Worm (Caenorhabditis elegans) whole organism, young adult: ENCODE data around the gene cng-2.

Source experiments
- B0019.2 ChIP-seq: fragments of 200-800 bp; sonication (Bioruptor generic); conservative IDR thresholded peaks from 2 replicates; pipeline ENCODE4 v1.3.6; 2022; ENCODE audit warnings: missing genetic modification reagents, missing genetic modification characterization, missing compliant biosample characterization
- B0336.3 ChIP-seq: fragments of 200-800 bp; sonication (Bioruptor generic); IDR thresholded peaks from 2 replicates; pipeline ENCODE4 v1.3.6; 2022; ENCODE audit warnings: missing genetic modification characterization, missing compliant biosample characterization
- C06A6.2 ChIP-seq: fragments of 200-800 bp; sonication (Bioruptor generic); conservative IDR thresholded peaks from 2 replicates; pipeline ENCODE4 v1.3.6; 2022; ENCODE audit warnings: missing genetic modification characterization, missing compliant biosample characterization
- D2030.7 ChIP-seq: fragments of 200-800 bp; sonication (Bioruptor generic); IDR thresholded peaks from 2 replicates; pipeline ENCODE4 v1.3.6; 2022; ENCODE audit warnings: missing genetic modification reagents, missing genetic modification characterization, missing compliant biosample characterization
- F22D6.2 ChIP-seq: sonication (generic microtip); optimal IDR thresholded peaks from 2 replicates; lab custom pipeline; 2016; ENCODE audit warnings: mild to moderate bottlenecking, missing genetic modification characterization, missing compliant biosample characterization
- F23B12.7 ChIP-seq: sonication (generic microtip); optimal IDR thresholded peaks from 2 replicates; lab custom pipeline; 2017; ENCODE audit warnings: missing genetic modification characterization, mild to moderate bottlenecking, missing compliant biosample characterization, antibody characterized with exemption, moderate library complexity; ENCODE audit not compliant: insufficient read depth
- F33H1.4 ChIP-seq: fragments of 200-800 bp; sonication (Bioruptor generic); IDR thresholded peaks from 2 replicates; pipeline ENCODE4 v1.3.6; 2022; ENCODE audit warnings: missing genetic modification reagents, missing genetic modification characterization, missing compliant biosample characterization
- F49E8.2 ChIP-seq: sonication (generic microtip); optimal IDR thresholded peaks from 3 replicates; lab custom pipeline; 2017; ENCODE audit warnings: missing genetic modification characterization, mild to moderate bottlenecking, missing compliant biosample characterization, antibody characterized with exemption, moderate library complexity; ENCODE audit not compliant: insufficient read depth
- F52B5.7 ChIP-seq: sonication (generic microtip); optimal IDR thresholded peaks from 2 replicates; lab custom pipeline; 2016; ENCODE audit warnings: mild to moderate bottlenecking, missing genetic modification characterization, missing compliant biosample characterization
- F55B11.4 ChIP-seq: sonication (generic microtip); optimal IDR thresholded peaks from 2 replicates; lab custom pipeline; 2016; ENCODE audit warnings: missing compliant biosample characterization, missing genetic modification characterization, borderline replicate concordance; ENCODE audit not compliant: insufficient read depth
- K12H6.12 ChIP-seq: fragments of 200-800 bp; sonication (Bioruptor generic); optimal IDR thresholded peaks from 2 replicates; lab custom pipeline; 2018; ENCODE audit warnings: mild to moderate bottlenecking, missing genetic modification characterization, missing compliant biosample characterization
- T26A5.8 ChIP-seq: sonication (generic microtip); optimal IDR thresholded peaks from 2 replicates; lab custom pipeline; 2016; ENCODE audit warnings: missing genetic modification characterization, missing compliant biosample characterization
- Y53F4B.3 ChIP-seq: fragments of 200-800 bp; sonication (Bioruptor generic); IDR thresholded peaks from 2 replicates; pipeline ENCODE4 v1.3.6; 2022; ENCODE audit warnings: missing genetic modification reagents, missing genetic modification characterization, missing compliant biosample characterization
- Y67H2A.10 ChIP-seq: fragments of 200-800 bp; sonication (Bioruptor generic); conservative IDR thresholded peaks from 2 replicates; pipeline ENCODE4 v1.3.6; 2022; ENCODE audit warnings: missing genetic modification reagents, missing genetic modification characterization, missing compliant biosample characterization
- Y95B8A.8 ChIP-seq: fragments of 200-800 bp; sonication (Bioruptor generic); IDR thresholded peaks from 2 replicates; pipeline ENCODE4 v1.3.6; 2022; ENCODE audit warnings: missing genetic modification reagents, missing genetic modification characterization, missing compliant biosample characterization
- ama-1 ChIP-seq, 3 experiments: fragments of 150-350 bp in 1 of 3; sonication (generic microtip) in 2 of 3; optimal IDR thresholded peaks; 2 replicates each; lab custom pipeline; 2014 to 2018; ENCODE audit warnings: missing biosample characterization in 2 of 3, missing genetic modification characterization in 2 of 3, missing genetic modification reagents in 2 of 3
- aptf-2 ChIP-seq: fragments of 200-800 bp; sonication (Bioruptor generic); conservative IDR thresholded peaks from 2 replicates; pipeline ENCODE4 v1.3.6; 2022; ENCODE audit warnings: missing genetic modification reagents, missing genetic modification characterization, missing compliant biosample characterization
- athp-1 ChIP-seq: sonication (generic microtip); optimal IDR thresholded peaks from 2 replicates; lab custom pipeline; 2017; ENCODE audit warnings: mild to moderate bottlenecking, missing genetic modification characterization, missing compliant biosample characterization
- attf-3 ChIP-seq: fragments of 200-800 bp; sonication (Bioruptor generic); conservative IDR thresholded peaks from 2 replicates; pipeline ENCODE4 v1.3.6; 2022; ENCODE audit warnings: missing genetic modification reagents, missing genetic modification characterization, missing compliant biosample characterization
- attf-5 ChIP-seq: fragments of 200-800 bp; sonication (Bioruptor generic); optimal IDR thresholded peaks from 2 replicates; lab custom pipeline; 2018; ENCODE audit warnings: mild to moderate bottlenecking, missing genetic modification characterization, missing compliant biosample characterization
- bed-2 ChIP-seq: fragments of 200-800 bp; sonication (Bioruptor generic); IDR thresholded peaks from 2 replicates; pipeline ENCODE4 v1.3.6; 2022; ENCODE audit warnings: missing genetic modification reagents, missing genetic modification characterization, missing compliant biosample characterization
- ccch-3 ChIP-seq: fragments of 200-800 bp; sonication (Bioruptor generic); optimal IDR thresholded peaks from 2 replicates; lab custom pipeline; 2018; ENCODE audit warnings: mild to moderate bottlenecking, missing genetic modification characterization, missing compliant biosample characterization
- cebp-1 ChIP-seq, 2 experiments: fragments of 200-800 bp in 1 of 2; sonication (Bioruptor generic) in 1 of 2; sonication (generic microtip) in 1 of 2; IDR thresholded peaks in 1 of 2; optimal IDR thresholded peaks in 1 of 2; 2 replicates each; pipeline versions ENCODE4 v1.3.6 to Lab custom; 2017 to 2022; ENCODE audit warnings: missing compliant biosample characterization in 2 of 2, missing genetic modification characterization in 2 of 2, mild to moderate bottlenecking in 1 of 2, missing genetic modification reagents in 1 of 2, moderate library complexity in 1 of 2
- ceh-100 ChIP-seq: fragments of 200-800 bp; sonication (Bioruptor generic); IDR thresholded peaks from 2 replicates; pipeline ENCODE4 v1.3.6; 2022; ENCODE audit warnings: missing genetic modification reagents, missing genetic modification characterization, missing compliant biosample characterization
- dpl-1 ChIP-seq: fragments of 150-350 bp; optimal IDR thresholded peaks from 2 replicates; lab custom pipeline; 2014; ENCODE audit warnings: missing biosample characterization, missing genetic modification reagents, missing genetic modification characterization
- efl-1 ChIP-seq: fragments of 150-350 bp; optimal IDR thresholded peaks from 2 replicates; lab custom pipeline; 2014; ENCODE audit warnings: missing biosample characterization, missing genetic modification reagents, missing genetic modification characterization
- egl-44 ChIP-seq: fragments of 200-800 bp; sonication (Bioruptor generic); IDR thresholded peaks from 2 replicates; pipeline ENCODE4 v1.3.6; 2022; ENCODE audit warnings: missing genetic modification reagents, missing genetic modification characterization, missing compliant biosample characterization
- ekl-4 ChIP-seq: fragments of 200-800 bp; sonication (Bioruptor generic); IDR thresholded peaks from 2 replicates; pipeline ENCODE4 v1.3.6; 2022; ENCODE audit warnings: missing genetic modification reagents, missing genetic modification characterization, missing compliant biosample characterization
- ets-4 ChIP-seq: fragments of 200-800 bp; sonication (Bioruptor generic); optimal IDR thresholded peaks from 2 replicates; lab custom pipeline; 2018; ENCODE audit warnings: mild to moderate bottlenecking, missing genetic modification characterization, missing compliant biosample characterization
- him-1 ChIP-seq: sonication (generic microtip); optimal IDR thresholded peaks from 2 replicates; lab custom pipeline; 2016; ENCODE audit warnings: missing genotype, missing genetic modification reagents, missing genetic modification characterization, missing compliant biosample characterization
- hmg-1.2 ChIP-seq: fragments of 200-800 bp; sonication (Bioruptor generic); IDR thresholded peaks from 2 replicates; pipeline ENCODE4 v1.3.6; 2022; ENCODE audit warnings: missing genetic modification reagents, missing genetic modification characterization, missing compliant biosample characterization
- hrde-1 ChIP-seq: sonication (generic microtip); optimal IDR thresholded peaks from 2 replicates; lab custom pipeline; 2016; ENCODE audit warnings: missing genetic modification characterization, mild to moderate bottlenecking, missing compliant biosample characterization, moderate library complexity, missing genotype, missing genetic modification reagents, borderline replicate concordance
- let-526 ChIP-seq: fragments of 200-800 bp; sonication (Bioruptor generic); IDR thresholded peaks from 2 replicates; pipeline ENCODE4 v1.3.6; 2022; ENCODE audit warnings: missing genetic modification reagents, missing genetic modification characterization, missing compliant biosample characterization
- lin-26 ChIP-seq: fragments of 200-800 bp; sonication (Bioruptor generic); IDR thresholded peaks from 2 replicates; pipeline ENCODE4 v1.3.6; 2022; ENCODE audit warnings: missing genetic modification reagents, missing genetic modification characterization, missing compliant biosample characterization
- lin-54 ChIP-seq: fragments of 200-800 bp; sonication (Bioruptor generic); optimal IDR thresholded peaks from 2 replicates; lab custom pipeline; 2018; ENCODE audit warnings: mild to moderate bottlenecking, missing genetic modification characterization, missing compliant biosample characterization
- lsl-1 ChIP-seq: fragments of 200-800 bp; sonication (Bioruptor generic); optimal IDR thresholded peaks from 2 replicates; lab custom pipeline; 2018; ENCODE audit warnings: mild to moderate bottlenecking, missing genetic modification characterization, moderate library complexity, missing compliant biosample characterization
- madf-6 ChIP-seq: fragments of 200-800 bp; sonication (Bioruptor generic); IDR thresholded peaks from 2 replicates; pipeline ENCODE4 v1.3.6; 2022; ENCODE audit warnings: missing genetic modification reagents, missing genetic modification characterization, missing compliant biosample characterization
- madf-8 ChIP-seq: fragments of 200-800 bp; sonication (Bioruptor generic); conservative IDR thresholded peaks from 2 replicates; pipeline ENCODE4 v1.3.6; 2022; ENCODE audit warnings: missing genetic modification reagents, missing genetic modification characterization, missing compliant biosample characterization
- mcd-1 ChIP-seq: fragments of 200-800 bp; sonication (Bioruptor generic); IDR thresholded peaks from 2 replicates; pipeline ENCODE4 v1.3.6; 2022; ENCODE audit warnings: missing genetic modification reagents, missing genetic modification characterization, missing compliant biosample characterization
- mel-28 ChIP-seq: sonication (generic microtip); optimal IDR thresholded peaks from 2 replicates; lab custom pipeline; 2016; ENCODE audit warnings: borderline replicate concordance, mild to moderate bottlenecking, missing genetic modification characterization, missing compliant biosample characterization
- mes-4 ChIP-seq: sonication (generic microtip); optimal IDR thresholded peaks from 2 replicates; lab custom pipeline; 2016; ENCODE audit warnings: missing genotype, missing genetic modification characterization, missing compliant biosample characterization
- pbrm-1 ChIP-seq: fragments of 200-800 bp; sonication (Bioruptor generic); IDR thresholded peaks from 2 replicates; pipeline ENCODE4 v1.3.6; 2022; ENCODE audit warnings: missing genetic modification reagents, missing genetic modification characterization, missing compliant biosample characterization
- rec-8 ChIP-seq, 2 experiments: sonication (generic microtip); optimal IDR thresholded peaks; 2 replicates each; lab custom pipeline; 2016; ENCODE audit warnings: mild to moderate bottlenecking in 2 of 2, missing genetic modification characterization in 2 of 2, missing genetic modification reagents in 2 of 2, missing genotype in 2 of 2, missing biosample characterization in 1 of 2, missing compliant biosample characterization in 1 of 2, moderate library complexity in 1 of 2
- sea-2 ChIP-seq: fragments of 200-800 bp; sonication (Bioruptor generic); IDR thresholded peaks from 2 replicates; pipeline ENCODE4 v1.3.6; 2022; ENCODE audit warnings: missing genetic modification characterization, missing compliant biosample characterization
- sptf-2 ChIP-seq: fragments of 200-800 bp; sonication (Bioruptor generic); optimal IDR thresholded peaks from 2 replicates; lab custom pipeline; 2018; ENCODE audit warnings: mild to moderate bottlenecking, missing genetic modification characterization, missing compliant biosample characterization
- ztf-25 ChIP-seq: fragments of 200-800 bp; sonication (Bioruptor generic); IDR thresholded peaks from 2 replicates; pipeline ENCODE4 v1.3.6; 2022; ENCODE audit warnings: missing genetic modification reagents, missing genetic modification characterization, missing compliant biosample characterization

cng-2 gene

DNA sequence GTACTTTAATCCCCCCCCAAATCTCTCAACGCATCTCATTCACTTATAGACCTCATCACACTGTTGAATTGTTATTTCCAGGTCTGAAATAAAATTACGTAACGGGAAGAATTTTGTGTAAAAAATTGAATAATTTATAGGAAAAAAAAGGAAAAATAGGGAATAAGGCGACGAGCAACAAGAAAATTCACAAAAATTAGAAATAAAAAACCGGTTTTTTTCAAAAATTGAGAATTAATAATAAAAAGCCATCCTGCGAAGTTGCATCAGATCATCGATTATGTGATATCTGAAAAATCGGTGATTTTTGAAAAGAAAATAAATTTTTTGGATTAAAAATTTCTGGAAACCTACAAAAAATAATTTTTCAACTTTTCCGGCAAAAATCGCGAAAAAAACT, 28.1 kb upstream of the cng-2 start:
- TF ChIP-seq lsl-1 = peak; percentile 15
- TF ChIP-seq madf-6 (GFP tag; lab: Robert Waterston, UW) = peak; percentile 39
- TF ChIP-seq K12H6.12 = no peak
- no peak for TF ChIP-seq bed-2 (GFP tag; lab: Robert Waterston, UW)
- no peak for TF ChIP-seq T26A5.8 (tag; lab: Kevin White, UChicago)
- TF ChIP-seq him-1 = peak; percentile 100
- no peak for TF ChIP-seq mes-4 (tag; lab: Kevin White, UChicago)
- 0 out of 2 replicates have a peak, but pooled peaks have one; percentile 31 for TF ChIP-seq Y95B8A.8
- TF ChIP-seq F55B11.4 = no peak
- no peak for TF ChIP-seq sptf-2 (GFP tag; lab: Kevin White, UChicago)
- TF ChIP-seq ekl-4 (GFP tag; lab: Robert Waterston, UW) = no peak
- no peak for TF ChIP-seq F52B5.7
- TF ChIP-seq ccch-3 = no peak
- no peak for TF ChIP-seq efl-1 (GFP tag; lab: Kevin White, UChicago)
- TF ChIP-seq F22D6.2 = no peak
- TF ChIP-seq lin-54 (GFP tag; lab: Kevin White, UChicago) = peak; percentile 21
- TF ChIP-seq mel-28 = no peak
- TF ChIP-seq B0336.3 = peak; percentile 66
- no peak for TF ChIP-seq cebp-1 (GFP tag; IDR thresholded peaks at IDR 0.05; lab: Robert Waterston, UW)
- TF ChIP-seq cebp-1 (tag; optimal IDR thresholded peaks at IDR 0.05; lab: Kevin White, UChicago) = peak; percentile 26
- peak in 1 of 2 experiments; percentile 22 for TF ChIP-seq rec-8 (tag; optimal IDR thresholded peaks at IDR 0.05; lab: Kevin White, UChicago)
- 0 out of 2 replicates have a peak, but pooled peaks have one; percentile 12 for TF ChIP-seq madf-8
- no peak for TF ChIP-seq sea-2 (GFP tag; lab: Robert Waterston, UW)
- TF ChIP-seq F33H1.4 = peak; percentile 20; the same call in 1 of the 2 replicates
- TF ChIP-seq, all 124 proteins: peak for 10

DNA sequence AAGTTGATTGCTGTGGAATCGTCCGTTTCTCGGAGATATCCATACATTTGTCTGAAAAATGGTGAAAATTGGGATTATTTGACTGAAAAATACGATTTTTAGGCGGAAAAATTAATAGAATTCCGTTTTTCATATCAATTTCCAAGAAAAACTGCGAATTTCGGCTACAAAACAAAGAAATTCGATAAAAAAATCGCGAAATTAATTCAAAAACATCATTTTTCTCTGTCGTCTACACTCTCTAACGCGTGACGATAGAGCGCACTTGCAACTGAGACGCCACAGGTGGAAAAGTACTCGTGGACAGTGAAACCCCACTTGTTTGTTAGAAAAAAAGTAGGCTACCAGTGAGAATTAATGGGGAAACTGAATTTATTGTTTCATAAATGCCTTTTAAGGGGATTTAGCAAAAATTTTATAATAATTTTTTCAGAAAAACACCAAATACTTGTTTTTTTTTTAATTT, 4.0 kb upstream of the cng-2 start, which contains the start of gene cpsf-1:
Gene cpsf-1, minus strand, starts transcription at position 51 of the 466 bp plus-strand sequence.
- TF ChIP-seq mes-4 (tag; lab: Kevin White, UChicago) = no peak
- TF ChIP-seq attf-3 (GFP tag; lab: Robert Waterston, UW) = peak; percentile 52; the same call in 1 of the 2 replicates
- TF ChIP-seq ceh-100 (GFP tag; lab: Robert Waterston, UW) = peak; percentile 98
- peak; percentile 78 for TF ChIP-seq athp-1 (tag; lab: Kevin White, UChicago)
- no peak for TF ChIP-seq Y53F4B.3 (GFP tag; lab: Robert Waterston, UW)
- TF ChIP-seq B0019.2 = peak; percentile 22; the same call in 1 of the 2 replicates
- peak; percentile 73; the same call in 1 of the 2 replicates for TF ChIP-seq aptf-2 (GFP tag; lab: Robert Waterston, UW)
- no peak for TF ChIP-seq pbrm-1 (GFP tag; lab: Robert Waterston, UW)
- TF ChIP-seq hmg-1.2 (GFP tag; lab: Robert Waterston, UW) = peak; percentile 99
- no peak for TF ChIP-seq Y67H2A.10
- TF ChIP-seq lin-26 (GFP tag; lab: Robert Waterston, UW) = no peak
- TF ChIP-seq ets-4 = no peak
- TF ChIP-seq let-526 = 0 out of 2 replicates have a peak, but pooled peaks have one; percentile 48
- peak; percentile 82 for TF ChIP-seq F23B12.7 (tag; lab: Kevin White, UChicago)
- TF ChIP-seq egl-44 (GFP tag; lab: Robert Waterston, UW) = no peak
- TF ChIP-seq dpl-1 (GFP tag; lab: Kevin White, UChicago) = peak; percentile 42
- peak; percentile 65; the same call in 1 of the 2 replicates for TF ChIP-seq ztf-25 (GFP tag; lab: Robert Waterston, UW)
- TF ChIP-seq mcd-1 (GFP tag; lab: Robert Waterston, UW) = peak; percentile 97
- TF ChIP-seq hrde-1 (tag; lab: Kevin White, UChicago) = no peak
- no peak for TF ChIP-seq C06A6.2 (GFP tag; lab: Robert Waterston, UW)
- TF ChIP-seq F49E8.2 (tag; lab: Kevin White, UChicago) = peak; percentile 68
- peak; percentile 68 for TF ChIP-seq D2030.7
- peak; percentile 96 for TF ChIP-seq attf-5
- peak; percentile 50; the same call in 1 of the 2 replicates for TF ChIP-seq madf-6 (GFP tag; lab: Robert Waterston, UW)
- no peak for TF ChIP-seq ama-1 (optimal IDR thresholded peaks at IDR 0.05; lab: Kevin White, UChicago)
- TF ChIP-seq ama-1 (GFP tag; optimal IDR thresholded peaks at IDR 0.05; lab: Kevin White, UChicago) = no peak
- peak; percentile 56 for TF ChIP-seq lsl-1
- peak; percentile 80 for TF ChIP-seq lin-54 (GFP tag; lab: Kevin White, UChicago)
- no peak for TF ChIP-seq ekl-4 (GFP tag; lab: Robert Waterston, UW)
